Fruit fly (Drosophila melanogaster) whole organism, embryonic: ENCODE results near the gene dsx.

Source experiments
- Atf-2 ChIP-seq: fragments of 200-800 bp; sonication (Bioruptor generic); optimal IDR thresholded peaks from 2 replicates; lab custom pipeline; 2016; ENCODE audit warnings: missing biosample characterization, missing genetic modification characterization
- Awh ChIP-seq: fragments of 200-800 bp; sonication (Bioruptor generic); IDR thresholded peaks from 2 replicates; pipeline ENCODE4, ENCODE4 v1.3.6; 2022; ENCODE audit warnings: missing biosample characterization, missing genetic modification characterization
- CG10431 ChIP-seq: fragments of 200-800 bp; sonication (Bioruptor generic); optimal IDR thresholded peaks from 3 replicates; lab custom pipeline; 2018; ENCODE audit warnings: missing biosample characterization, mild to moderate bottlenecking, missing genetic modification characterization
- CG10543 ChIP-seq: fragments of 200-800 bp; sonication (Bioruptor generic); optimal IDR thresholded peaks from 3 replicates; lab custom pipeline; 2017; ENCODE audit warnings: missing biosample characterization, mild to moderate bottlenecking, missing genetic modification characterization, moderate library complexity
- CG12659 ChIP-seq: fragments of 200-800 bp; sonication (Bioruptor generic); optimal IDR thresholded peaks from 3 replicates; lab custom pipeline; 2017; ENCODE audit warnings: mild to moderate bottlenecking, missing biosample characterization, missing genetic modification reagents, missing genetic modification characterization
- CG13624 ChIP-seq: fragments of 200-800 bp; sonication (Bioruptor generic); optimal IDR thresholded peaks from 2 replicates; lab custom pipeline; 2016; ENCODE audit warnings: missing biosample characterization, missing genetic modification characterization
- CG14050 ChIP-seq: fragments of 200-800 bp; sonication (Bioruptor generic); IDR thresholded peaks from 3 replicates; pipeline ENCODE4 v1.3.6; 2022; ENCODE audit warnings: missing biosample characterization, missing genetic modification characterization
- CG14860 ChIP-seq: fragments of 200-800 bp; sonication (Bioruptor generic); IDR thresholded peaks from 3 replicates; pipeline ENCODE4 v1.3.6; 2022; ENCODE audit warnings: missing biosample characterization, missing genetic modification characterization; ENCODE audit not compliant: partially characterized antibody
- CG1602 ChIP-seq: fragments of 200-800 bp; sonication (Bioruptor generic); optimal IDR thresholded peaks from 3 replicates; lab custom pipeline; 2016; ENCODE audit warnings: missing biosample characterization, missing genetic modification characterization
- CG2889 ChIP-seq: fragments of 200-800 bp; sonication (Bioruptor generic); IDR thresholded peaks from 3 replicates; pipeline ENCODE4 v1.3.6; 2022; ENCODE audit warnings: missing biosample characterization, missing genetic modification characterization
- CG3281 ChIP-seq: fragments of 200-800 bp; sonication (Bioruptor generic); optimal IDR thresholded peaks from 3 replicates; lab custom pipeline; 2017; ENCODE audit warnings: missing biosample characterization, mild to moderate bottlenecking, missing genetic modification characterization
- CG3407 ChIP-seq: fragments of 200-800 bp; sonication (Bioruptor generic); optimal IDR thresholded peaks from 2 replicates; lab custom pipeline; 2018; ENCODE audit warnings: missing biosample characterization, mild to moderate bottlenecking, missing genetic modification characterization
- CG4404 ChIP-seq: fragments of 200-800 bp; sonication (Bioruptor generic); IDR thresholded peaks from 2 replicates; pipeline ENCODE4 v1.3.6; 2022; ENCODE audit warnings: missing biosample characterization, missing genetic modification characterization
- CG4707 ChIP-seq: fragments of 200-800 bp; sonication (Bioruptor generic); optimal IDR thresholded peaks from 2 replicates; lab custom pipeline; 2018; ENCODE audit warnings: missing biosample characterization, mild to moderate bottlenecking, missing genetic modification characterization, moderate library complexity
- CG6654 ChIP-seq: fragments of 200-800 bp; sonication (Bioruptor generic); optimal IDR thresholded peaks from 2 replicates; lab custom pipeline; 2017; ENCODE audit warnings: missing biosample characterization, mild to moderate bottlenecking, missing genetic modification characterization
- CG9215 ChIP-seq: fragments of 200-800 bp; sonication (Bioruptor generic); IDR thresholded peaks from 2 replicates; pipeline ENCODE4 v1.3.6; 2022; ENCODE audit warnings: missing biosample characterization, missing genetic modification characterization
- Dip3 ChIP-seq: fragments of 200-800 bp; sonication (Bioruptor generic); optimal IDR thresholded peaks from 3 replicates; lab custom pipeline; 2016; ENCODE audit warnings: missing biosample characterization, missing genetic modification characterization
- Ets65A ChIP-seq: fragments of 200-800 bp; sonication (Bioruptor generic); peaks from one replicate; lab custom pipeline; 2016; ENCODE audit warnings: missing biosample characterization, missing genetic modification characterization
- HmgZ ChIP-seq: fragments of 200-800 bp; sonication (Bioruptor generic); optimal IDR thresholded peaks from 2 replicates; lab custom pipeline; 2018; ENCODE audit warnings: missing biosample characterization, mild to moderate bottlenecking, missing genetic modification characterization
- Hmr ChIP-seq: fragments of 200-800 bp; sonication (Bioruptor generic); optimal IDR thresholded peaks from 3 replicates; lab custom pipeline; 2017; ENCODE audit warnings: mild to moderate bottlenecking, missing biosample characterization, missing genetic modification reagents, missing genetic modification characterization
- Hr51 ChIP-seq, 2 experiments: fragments of 200-800 bp; sonication (Bioruptor generic); optimal IDR thresholded peaks; 2 replicates in 1 of 2; 3 replicates in 1 of 2; lab custom pipeline; 2016 to 2018; ENCODE audit warnings: missing biosample characterization in 2 of 2, missing genetic modification characterization in 2 of 2, mild to moderate bottlenecking in 1 of 2, moderate library complexity in 1 of 2
- PHDP ChIP-seq: fragments of 200-800 bp; sonication (Bioruptor generic); optimal IDR thresholded peaks from 3 replicates; lab custom pipeline; 2018; ENCODE audit warnings: missing biosample characterization, mild to moderate bottlenecking, missing genetic modification characterization, moderate library complexity
- Trl ChIP-seq, 3 experiments: fragments of >200 bp in 2 of 3; fragments of 200-800 bp in 1 of 3; sonication (Bioruptor generic) in 1 of 3; optimal IDR thresholded peaks; 2 replicates in 1 of 3; 3 replicates in 2 of 3; lab custom pipeline; 2016 to 2017; ENCODE audit warnings: missing biosample characterization in 1 of 3, missing genetic modification characterization in 1 of 3
- amos ChIP-seq: fragments of 200-800 bp; sonication (Bioruptor generic); IDR thresholded peaks from 2 replicates; pipeline ENCODE4 v1.3.6; 2022; ENCODE audit warnings: missing biosample characterization, missing genetic modification characterization; ENCODE audit not compliant: partially characterized antibody
- aop ChIP-seq: fragments of 200-800 bp; sonication (Bioruptor generic); IDR thresholded peaks from 2 replicates; pipeline ENCODE4 v1.3.6; 2022; ENCODE audit warnings: missing biosample characterization, missing genetic modification characterization
- ase ChIP-seq: fragments of 200-800 bp; sonication (Bioruptor generic); IDR thresholded peaks from 3 replicates; pipeline ENCODE4 v1.3.6; 2022; ENCODE audit warnings: missing biosample characterization, missing genetic modification characterization
- az2 ChIP-seq: fragments of 200-800 bp; sonication (Bioruptor generic); optimal IDR thresholded peaks from 3 replicates; lab custom pipeline; 2016; ENCODE audit warnings: missing biosample characterization, missing genetic modification characterization
- bab2 ChIP-seq: fragments of 200-800 bp; sonication (Bioruptor generic); optimal IDR thresholded peaks from 2 replicates; lab custom pipeline; 2016; ENCODE audit warnings: missing biosample characterization, missing genetic modification characterization
- cg ChIP-seq: fragments of 200-800 bp; sonication (Bioruptor generic); optimal IDR thresholded peaks from 3 replicates; lab custom pipeline; 2019; ENCODE audit warnings: missing biosample characterization, mild to moderate bottlenecking, missing genetic modification characterization, moderate library complexity
- chn ChIP-seq: fragments of 200-800 bp; sonication (Bioruptor generic); optimal IDR thresholded peaks from 2 replicates; lab custom pipeline; 2016; ENCODE audit warnings: missing biosample characterization, missing genetic modification characterization
- dmrt11E ChIP-seq: fragments of 200-800 bp; sonication (Bioruptor generic); optimal IDR thresholded peaks from 3 replicates; lab custom pipeline; 2018; ENCODE audit warnings: missing biosample characterization, mild to moderate bottlenecking, missing genetic modification characterization, moderate library complexity
- en ChIP-seq: fragments of 200-800 bp; sonication (Bioruptor generic); optimal IDR thresholded peaks from 2 replicates; lab custom pipeline; 2016; ENCODE audit warnings: missing biosample characterization, missing genetic modification characterization
- gro ChIP-seq: fragments of 200-800 bp; sonication (Bioruptor generic); optimal IDR thresholded peaks from 2 replicates; lab custom pipeline; 2016; ENCODE audit warnings: missing biosample characterization, missing genetic modification characterization
- hbn ChIP-seq: fragments of 200-800 bp; sonication (Bioruptor generic); IDR thresholded peaks from 2 replicates; pipeline ENCODE4 v1.3.6; 2022; ENCODE audit warnings: missing biosample characterization, missing genetic modification characterization; ENCODE audit not compliant: partially characterized antibody
- hth ChIP-seq: fragments of >200 bp; optimal IDR thresholded peaks from 2 replicates; lab custom pipeline; 2017; ENCODE audit warnings: inconsistent platforms
- inv ChIP-seq: fragments of 200-800 bp; sonication (Bioruptor generic); IDR thresholded peaks from 2 replicates; pipeline ENCODE4 v1.3.6; 2022; ENCODE audit warnings: missing biosample characterization, missing genetic modification characterization; ENCODE audit not compliant: partially characterized antibody
- knrl ChIP-seq: fragments of 200-800 bp; sonication (Bioruptor generic); IDR thresholded peaks from 3 replicates; pipeline ENCODE4 v1.3.6; 2022; ENCODE audit warnings: missing biosample characterization, missing genetic modification characterization; ENCODE audit not compliant: partially characterized antibody
- lbe ChIP-seq: fragments of 200-800 bp; sonication (Bioruptor generic); optimal IDR thresholded peaks from 2 replicates; lab custom pipeline; 2016; ENCODE audit warnings: missing biosample characterization, mild to moderate bottlenecking, missing genetic modification characterization
- lmd ChIP-seq: fragments of 200-800 bp; sonication (Bioruptor generic); IDR thresholded peaks from 2 replicates; pipeline ENCODE4 v1.3.6; 2022; ENCODE audit warnings: missing biosample characterization, missing genetic modification characterization
- mld ChIP-seq: fragments of 200-800 bp; sonication (Bioruptor generic); IDR thresholded peaks from 3 replicates; pipeline ENCODE4 v1.3.6; 2022; ENCODE audit warnings: missing biosample characterization, missing genetic modification characterization; ENCODE audit not compliant: partially characterized antibody
- pho ChIP-seq: fragments of 200-800 bp; sonication (Bioruptor generic); optimal IDR thresholded peaks from 2 replicates; lab custom pipeline; 2016; ENCODE audit warnings: missing biosample characterization, missing genetic modification characterization
- sr ChIP-seq: fragments of 200-800 bp; sonication (Bioruptor generic); IDR thresholded peaks from 3 replicates; pipeline ENCODE4 v1.3.6; 2022; ENCODE audit warnings: missing biosample characterization, missing genetic modification characterization
- tin ChIP-seq: fragments of 200-800 bp; sonication (Bioruptor generic); optimal IDR thresholded peaks from 3 replicates; lab custom pipeline; 2016; ENCODE audit warnings: missing biosample characterization, missing genetic modification characterization
- toy ChIP-seq: fragments of 200-800 bp; sonication (Bioruptor generic); IDR thresholded peaks from 2 replicates; pipeline ENCODE4 v1.3.6; 2022; ENCODE audit warnings: missing biosample characterization, missing genetic modification characterization
- trem ChIP-seq: fragments of 200-800 bp; optimal IDR thresholded peaks from 3 replicates; lab custom pipeline; 2019; ENCODE audit warnings: missing biosample characterization, mild to moderate bottlenecking, missing genetic modification characterization, moderate library complexity
- vfl ChIP-seq: fragments of 200-800 bp; sonication (Bioruptor generic); optimal IDR thresholded peaks from 2 replicates; lab custom pipeline; 2016; ENCODE audit warnings: missing biosample characterization, missing genetic modification characterization
- vnd ChIP-seq: fragments of 200-800 bp; sonication (Bioruptor generic); IDR thresholded peaks from 3 replicates; pipeline ENCODE4 v1.3.6; 2022; ENCODE audit warnings: missing biosample characterization, missing genetic modification characterization; ENCODE audit not compliant: partially characterized antibody

dsx gene

DNA sequence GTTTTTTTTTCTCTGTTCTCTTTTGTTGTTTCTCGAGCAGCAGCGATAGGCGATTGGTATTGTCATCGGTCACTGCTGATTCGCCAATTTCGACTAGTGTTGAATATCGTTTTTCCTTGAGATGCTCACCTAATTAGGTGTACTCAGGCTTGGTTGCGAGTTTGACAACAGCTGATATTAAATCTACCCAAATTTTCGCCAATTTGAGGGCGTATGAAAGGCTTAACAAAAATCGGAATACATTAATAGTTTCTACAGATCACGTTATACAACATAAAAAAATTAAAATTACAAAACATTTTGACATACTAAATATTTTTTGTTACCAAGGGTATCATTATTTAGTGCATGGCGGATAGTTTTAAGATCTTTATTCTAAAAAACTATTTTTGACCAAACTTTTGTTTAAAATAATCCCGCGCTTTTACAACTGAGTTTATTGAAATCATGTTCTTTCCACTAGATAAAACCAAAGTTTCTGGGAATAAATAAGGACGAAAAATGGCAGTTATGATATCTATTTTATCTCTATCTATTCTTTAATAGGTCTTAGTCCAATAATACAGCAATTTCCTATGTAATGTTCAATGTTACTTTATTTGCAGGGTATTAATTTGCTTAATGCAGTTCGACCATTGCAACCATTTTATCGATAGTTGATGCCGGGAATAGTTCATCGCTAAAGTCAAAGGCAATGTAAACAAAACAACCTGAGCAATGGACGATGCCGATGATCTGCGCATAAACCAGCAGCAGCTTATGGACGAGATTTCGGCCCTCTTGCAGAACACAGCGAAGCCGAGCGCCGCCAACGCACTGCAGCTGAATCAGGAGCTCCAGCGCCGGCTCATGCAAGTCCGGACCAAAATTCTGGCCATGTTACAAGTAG lies 46.2 kb upstream of the dsx start, which contains the start of the genes CG10435 and Pbp95 (continued):
- TF ChIP-seq en (GFP tag; lab: Kevin White, UChicago) (no peak), lbe (GFP tag; lab: Kevin White, UChicago) (peak; percentile 58), cg (GFP tag; lab: Kevin White, UChicago) (no peak), CG4404 (GFP tag; lab: Robert Waterston, UW) (no peak), HmgZ (tag; lab: Kevin White, UChicago) (peak; percentile 54), hbn (GFP tag; lab: Robert Waterston, UW) (peak; percentile 75), PHDP (tag; lab: Kevin White, UChicago) (no peak), inv (GFP tag; lab: Robert Waterston, UW) (peak; percentile 57), CG14050 (GFP tag; lab: Robert Waterston, UW) (peak; percentile 53; the same call in 2 of the 3 replicates), knrl (GFP tag; lab: Robert Waterston, UW) (peak; percentile 68), Trl (optimal IDR thresholded peaks at IDR 0.05; lab: Kevin White, UChicago) (no peak), Trl (GFP tag; optimal IDR thresholded peaks at IDR 0.05; lab: Kevin White, UChicago) (peak; percentile 57), chn (peak; percentile 40), Hmr (GFP tag; lab: Kevin White, UChicago) (peak; percentile 27), mld (GFP tag; lab: Robert Waterston, UW) (0 out of 3 replicates have a peak, but pooled peaks have one; percentile 51), gro (peak; percentile 62), bab2 (GFP tag; lab: Kevin White, UChicago) (peak; percentile 63), Ets65A (GFP tag; lab: Kevin White, UChicago) (peak; percentile 70), sr (GFP tag; lab: Robert Waterston, UW) (0 out of 3 replicates have a peak, but pooled peaks have one; percentile 19), Dip3 (peak; percentile 18), lmd (GFP tag; lab: Robert Waterston, UW) (peak; percentile 38; the same call in 1 of the 2 replicates), CG3281 (GFP tag; lab: Kevin White, UChicago) (peak; percentile 49), CG10543 (GFP tag; lab: Kevin White, UChicago) (no peak), CG13624 (GFP tag; lab: Kevin White, UChicago) (peak; percentile 66), CG2889 (peak; percentile 39; the same call in 1 of the 3 replicates), toy (GFP tag; lab: Robert Waterston, UW) (0 out of 2 replicates have a peak, but pooled peaks have one; percentile 38), dmrt11E (peak; percentile 24), vnd (GFP tag; lab: Robert Waterston, UW) (peak; percentile 55; the same call in 2 of the 3 replicates), CG6654 (GFP tag; lab: Kevin White, UChicago) (no peak), az2 (GFP tag; lab: Kevin White, UChicago) (peak; percentile 54), vfl (peak; percentile 67), hth (no peak), CG10431 (GFP tag; lab: Kevin White, UChicago) (no peak), Awh (no peak), Atf-2 (peak; percentile 45), Hr51 (GFP tag; optimal IDR thresholded peaks at IDR 0.05; lab: Kevin White, UChicago) (peak in 1 of 2 experiments; percentile 38), aop (GFP tag; lab: Robert Waterston, UW) (no peak), amos (peak; percentile 76), CG9215 (GFP tag; lab: Robert Waterston, UW) (peak; percentile 62), CG1602 (GFP tag; lab: Kevin White, UChicago) (peak; percentile 5), ase (GFP tag; lab: Robert Waterston, UW) (0 out of 3 replicates have a peak, but pooled peaks have one; percentile 6), tin (GFP tag; lab: Kevin White, UChicago) (peak; percentile 45), trem (tag; lab: Kevin White, UChicago) (no peak), CG3407 (GFP tag; lab: Kevin White, UChicago) (no peak), CG12659 (GFP tag; lab: Kevin White, UChicago) (peak; percentile 57), CG14860 (GFP tag; lab: Robert Waterston, UW) (peak; percentile 44; the same call in 1 of the 3 replicates), CG4707 (no peak), pho (GFP tag; lab: Kevin White, UChicago) (peak; percentile 59)
